Fruit fly (Drosophila melanogaster): Measurements from ENCODE around the gene Mps1.

- TF ChIP-seq usp (GFP tag; optimal IDR thresholded peaks at IDR 0.05) (no peak), Dll (optimal IDR thresholded peaks at IDR 0.05) (no peak), pan (optimal IDR thresholded peaks at IDR 0.05) (no peak), psq (optimal IDR thresholded peaks at IDR 0.05) (no peak), EcR (GFP tag; optimal IDR thresholded peaks at IDR 0.05) (no peak)
Measured at dm6 chr3R:17703024-17703690, 32.1 kb downstream of the Mps1 start.

Measured in whole organism.